Fruit fly (Drosophila melanogaster) Kc167 (cell line): ENCODE data around the gene CG43295.

Experiments used
- Myc ChIP-seq: fragments of >200 bp; optimal IDR thresholded peaks from 2 replicates; lab custom pipeline; 2017; ENCODE audit warnings: missing external identifiers
- Sin3A ChIP-seq: fragments of >200 bp; optimal IDR thresholded peaks from 2 replicates; lab custom pipeline; 2018; ENCODE audit warnings: missing external identifiers
- h ChIP-seq: fragments of >200 bp; optimal IDR thresholded peaks from 3 replicates; lab custom pipeline; 2018; ENCODE audit warnings: missing external identifiers
- insv ChIP-seq: fragments of >200 bp; optimal IDR thresholded peaks from 3 replicates; lab custom pipeline; 2018; ENCODE audit warnings: missing external identifiers
- psq ChIP-seq: fragments of >200 bp; optimal IDR thresholded peaks from 2 replicates; lab custom pipeline; 2017; ENCODE audit warnings: missing external identifiers
- ttk ChIP-seq: sonication (Bioruptor generic); optimal IDR thresholded peaks from 2 replicates; lab custom pipeline; 2017; ENCODE audit warnings: missing external identifiers

Gene CG43295

dm6 chr3L:16105528-16105927 lies at the start of gene CG43295, which contains the start of gene IntS9:
Gene CG43295, plus strand, starts transcription at chr3L:16105852.
Gene IntS9, minus strand, starts transcription at chr3L:16105627.
- TF ChIP-seq h (no peak), insv (no peak), Sin3A (no peak), psq (lab: Kevin White, UChicago) (no peak), ttk (lab: Kevin White, UChicago) (no peak), Myc (no peak)

DNA sequence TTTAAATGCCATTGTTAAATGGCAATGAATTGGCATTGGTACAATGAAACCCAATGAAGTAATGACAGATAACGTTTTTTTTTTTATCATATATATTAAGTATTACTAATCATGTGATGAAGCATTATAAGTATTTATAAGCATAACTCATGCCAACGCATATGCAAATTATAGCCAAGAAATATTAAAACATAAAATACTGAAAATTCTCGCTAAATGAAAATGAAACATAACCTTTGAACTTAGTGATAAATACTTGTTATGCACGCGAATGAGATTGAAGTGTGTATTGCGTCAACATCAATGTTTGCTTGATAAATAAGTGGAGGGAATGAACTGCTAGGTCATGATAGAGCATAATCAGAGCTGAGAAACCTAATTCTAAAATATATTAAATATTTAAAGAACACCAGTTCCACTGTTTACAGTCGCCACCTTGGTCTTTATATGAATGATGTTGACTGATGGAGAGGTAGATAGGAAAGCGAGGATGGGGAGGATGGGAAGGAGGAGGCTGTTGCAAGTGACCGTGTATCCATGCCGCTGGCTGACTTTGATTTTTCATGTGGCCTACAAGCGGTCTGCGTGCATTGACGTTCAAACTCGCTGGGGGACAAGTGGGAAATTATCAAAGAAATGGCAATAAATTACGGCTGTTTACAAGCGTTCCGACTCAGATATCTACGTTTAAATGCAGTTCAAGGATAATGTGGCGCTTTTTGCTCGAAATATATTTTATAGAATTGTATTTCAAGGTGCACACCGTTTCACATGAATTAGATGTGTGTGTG lies 49.4 kb upstream of the CG43295 start:
- TF ChIP-seq insv = no peak
- no peak for TF ChIP-seq Sin3A
- TF ChIP-seq ttk (lab: Kevin White, UChicago) = no peak

DNA sequence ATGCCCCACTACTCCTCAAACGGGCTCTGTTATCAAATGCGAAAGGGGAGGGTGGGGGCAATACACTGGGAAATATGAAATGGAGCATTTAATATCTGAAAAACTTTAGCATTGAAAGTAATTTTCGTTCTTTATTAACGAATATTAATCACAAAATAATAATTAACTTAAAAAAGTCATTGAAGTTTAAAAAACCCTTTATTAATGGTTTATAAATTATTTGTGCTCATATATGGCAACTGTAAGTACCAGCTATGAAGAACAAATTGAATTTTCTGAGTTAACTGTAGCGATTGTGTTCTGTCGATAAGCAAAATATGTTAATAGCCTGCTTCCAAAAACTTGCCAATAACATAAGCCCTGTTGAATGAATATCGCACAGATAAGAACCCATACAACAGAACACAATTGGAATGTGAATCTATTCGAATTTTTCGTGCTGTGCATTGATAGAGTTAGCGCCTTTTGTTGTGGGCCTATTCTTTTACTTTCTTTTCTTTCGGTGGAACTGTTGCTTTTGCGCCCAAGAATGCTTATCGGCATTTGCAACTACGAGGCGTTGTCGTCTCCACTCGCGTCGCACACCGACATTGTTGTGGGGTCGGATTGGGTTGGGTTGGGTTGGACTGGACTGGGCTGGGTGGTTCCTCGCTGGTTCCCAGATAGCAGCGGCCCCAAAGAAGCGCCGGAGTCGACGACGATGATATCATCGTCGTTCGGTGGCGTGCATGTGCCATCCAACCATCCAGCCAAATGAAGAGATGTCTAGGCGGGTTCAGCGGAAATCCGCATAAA lies 44.6 kb upstream of the CG43295 start:
- TF ChIP-seq Myc (no peak), psq (lab: Kevin White, UChicago) (no peak), insv (no peak), h (no peak), ttk (lab: Kevin White, UChicago) (no peak), Sin3A (no peak)

- TF ChIP-seq ttk (lab: Kevin White, UChicago) (no peak), psq (lab: Kevin White, UChicago) (no peak), h (no peak), insv (no peak), Sin3A (no peak), Myc (no peak)
Observed at dm6 chr3L:16082251-16082650, 23.4 kb upstream of the CG43295 start, which contains the start of gene CG33258. Gene CG33258, plus strand, starts transcription at chr3L:16082551.

DNA sequence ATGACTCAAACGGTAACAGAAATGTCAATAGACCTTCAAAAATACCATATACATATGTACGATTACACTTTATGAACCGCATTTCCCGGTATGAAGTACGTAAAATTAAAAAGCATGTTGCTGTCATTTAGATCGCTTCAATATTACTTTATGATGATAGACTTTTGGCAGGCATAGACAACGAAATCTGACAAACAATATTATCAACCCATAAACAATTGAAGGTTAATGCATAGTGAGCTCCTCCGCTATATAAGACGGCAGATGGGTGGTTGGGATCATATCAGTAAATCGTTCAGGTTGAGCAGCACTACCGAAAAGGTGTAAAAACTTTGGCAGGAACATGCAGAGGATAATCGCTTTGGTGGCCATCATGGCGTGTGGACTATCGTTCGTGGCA lies 22.0 kb upstream of the CG43295 start, which contains the start of gene CG13075:
TSS of gene CG13075 (plus strand) at position 301 of the 400 bp plus-strand sequence.
- TF ChIP-seq Myc = no peak
- TF ChIP-seq Sin3A = no peak
- TF ChIP-seq h = no peak
- no peak for TF ChIP-seq psq (lab: Kevin White, UChicago)
- TF ChIP-seq ttk (lab: Kevin White, UChicago) = no peak
- TF ChIP-seq insv = no peak

DNA sequence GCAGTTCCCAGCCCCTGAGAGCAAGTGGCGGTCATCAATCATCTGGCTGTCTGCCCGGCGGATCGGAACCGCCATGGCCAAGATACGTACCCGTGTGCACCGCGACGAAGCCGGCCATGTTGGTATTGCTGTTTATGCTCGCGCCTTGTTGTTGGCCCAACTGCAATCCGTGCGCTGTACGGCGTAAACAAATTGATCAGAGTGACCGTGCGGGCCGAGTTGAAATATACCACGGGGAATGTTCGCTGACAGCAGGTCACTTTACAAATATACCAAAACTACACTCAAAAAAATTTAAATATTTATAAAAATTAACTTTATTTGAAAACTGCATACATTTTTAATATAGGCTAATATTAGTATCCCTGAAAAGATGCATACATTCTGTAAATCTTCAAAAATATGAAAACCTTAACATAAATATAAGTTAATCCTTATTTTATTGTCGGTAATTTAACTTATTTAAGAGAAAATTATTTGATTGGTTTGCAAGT lies 18.3 kb upstream of the CG43295 start, which contains the start of gene Tasp1:
TSS of gene Tasp1 (minus strand) at position 203 of the 494 bp plus-strand sequence.
- no peak for TF ChIP-seq Sin3A
- TF ChIP-seq psq (lab: Kevin White, UChicago) = no peak
- no peak for TF ChIP-seq insv
- TF ChIP-seq ttk (lab: Kevin White, UChicago) = no peak
- TF ChIP-seq h = no peak
- no peak for TF ChIP-seq Myc

- TF ChIP-seq h (no peak), ttk (lab: Kevin White, UChicago) (no peak), Sin3A (no peak), Myc (no peak), insv (no peak), psq (lab: Kevin White, UChicago) (no peak)
Observed at dm6 chr3L:16090330-16090803, 15.3 kb upstream of the CG43295 start, which contains the start of the genes CG5235 and ClC-c. Gene CG5235, minus strand, starts transcription at chr3L:16090392. Gene ClC-c, plus strand, starts transcription at chr3L:16090454.

DNA sequence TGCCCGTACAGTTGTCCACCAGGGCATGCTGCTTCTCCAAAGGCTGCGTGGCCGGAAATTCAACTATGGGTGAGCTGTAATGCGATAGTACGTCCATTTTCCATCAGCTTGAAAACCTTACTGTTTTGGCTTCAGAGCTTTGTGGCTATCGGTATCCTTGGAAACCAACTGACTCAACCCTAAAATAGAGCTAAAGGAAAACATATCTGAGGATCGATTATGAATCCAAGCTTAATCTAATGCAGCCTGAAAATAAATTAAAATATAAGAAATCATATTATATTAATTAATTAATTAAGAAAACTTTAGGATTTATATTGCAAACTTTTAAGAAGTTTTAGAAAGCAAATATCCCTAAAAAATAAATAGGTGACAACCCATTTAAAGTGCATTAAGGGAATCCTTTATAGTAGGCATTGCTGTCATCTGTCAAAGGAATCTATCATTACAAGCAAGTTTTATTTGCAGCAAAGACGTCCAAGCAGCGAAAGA lies 8.2 kb upstream of the CG43295 start, which contains the start of the genes CG13074 and ATPsynbetaL:
TSS of gene CG13074 (minus strand) at position 101 of the 492 bp plus-strand sequence.
TSS of gene ATPsynbetaL (plus strand) at position 442 of the 492 bp plus-strand sequence.
- TF ChIP-seq Sin3A (no peak), h (no peak)

- TF ChIP-seq Myc (no peak), insv (no peak), Sin3A (no peak), psq (lab: Kevin White, UChicago) (no peak), h (no peak), ttk (lab: Kevin White, UChicago) (no peak)
Observed at dm6 chr3L:16100059-16100458, 5.6 kb upstream of the CG43295 start, which contains the start of gene IleRS-m. Gene IleRS-m, plus strand, starts transcription at chr3L:16100280.

DNA sequence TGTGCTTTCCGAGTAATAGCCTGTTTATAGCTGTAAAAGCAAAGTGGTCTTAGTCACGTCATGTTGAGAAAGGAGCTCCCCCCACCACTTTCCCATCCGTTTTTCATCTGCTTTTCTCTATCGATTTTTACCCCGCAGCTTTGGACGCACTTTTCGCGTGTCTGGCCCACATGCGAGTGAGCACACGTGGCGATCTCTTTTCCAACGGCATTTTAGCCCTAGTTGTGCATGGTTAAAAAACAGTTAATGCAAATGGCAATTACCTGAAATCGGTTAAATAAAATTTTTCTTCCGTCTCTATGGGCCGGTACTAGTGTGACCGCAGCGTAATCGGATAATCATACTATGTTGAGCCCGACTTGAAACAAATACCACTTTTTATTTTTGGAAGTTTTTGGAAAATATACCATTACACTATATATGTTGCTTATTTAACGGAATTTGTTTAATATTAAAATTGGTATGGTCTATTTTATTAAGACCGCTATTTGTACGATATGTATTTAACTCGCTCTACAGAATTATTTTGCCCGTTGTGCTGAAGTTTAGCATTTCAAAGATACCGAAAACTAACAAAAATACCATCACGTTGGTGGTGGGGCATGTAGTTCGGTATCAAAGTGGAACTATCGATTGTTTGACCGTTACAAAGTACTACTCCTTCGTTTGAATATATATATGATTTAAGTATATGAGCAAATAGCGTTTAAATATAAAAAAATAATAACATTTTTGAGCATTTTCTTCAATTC lies 6.6 kb downstream of the CG43295 start, which contains the start of gene Zn72D:
TSS of gene Zn72D (minus strand) at position 558 of the 752 bp plus-strand sequence.
- TF ChIP-seq ttk (lab: Kevin White, UChicago) (no peak), h (no peak), Sin3A (no peak), Myc (no peak), insv (no peak), psq (lab: Kevin White, UChicago) (no peak)

DNA sequence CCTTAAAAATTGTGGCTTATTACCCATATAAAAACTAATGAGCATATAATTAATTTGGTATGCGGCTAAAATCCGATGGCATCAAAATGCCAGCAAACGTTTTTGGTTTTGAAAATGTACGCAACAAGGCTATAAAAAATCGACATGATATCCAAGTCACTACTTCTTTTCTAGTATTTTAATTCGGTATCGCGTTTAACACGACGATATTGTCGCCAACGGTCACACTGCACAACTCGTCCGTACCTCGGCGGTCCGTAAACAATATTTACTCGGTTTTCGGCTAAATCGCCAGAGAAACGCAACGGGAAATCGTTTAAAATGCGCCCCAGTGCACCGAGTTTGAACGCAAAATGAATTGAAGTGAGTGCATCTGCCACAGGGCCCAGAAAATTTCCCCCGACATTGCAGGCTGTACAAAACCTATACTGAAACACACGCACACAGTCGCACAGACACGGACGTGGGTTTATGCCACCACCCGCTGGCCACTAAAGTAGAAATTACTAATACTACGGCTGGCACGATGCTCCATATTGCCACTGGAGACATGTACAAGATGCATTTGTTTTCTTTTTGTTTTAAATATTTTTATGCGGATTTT lies 7.5 kb downstream of the CG43295 start, which contains the start of gene Taf4:
TSS of gene Taf4 (plus strand) at position 210 of the 604 bp plus-strand sequence.
- no peak for TF ChIP-seq h
- no peak for TF ChIP-seq Myc
- TF ChIP-seq ttk (lab: Kevin White, UChicago) = no peak
- no peak for TF ChIP-seq psq (lab: Kevin White, UChicago)
- no peak for TF ChIP-seq insv
- no peak for TF ChIP-seq Sin3A
